Fruit fly (Drosophila melanogaster) whole organism, embryonic: ENCODE measurements around the gene Ugt36D1.

Experiments
- ATbp ChIP-seq: fragments of 200-800 bp; sonication (Bioruptor generic); optimal IDR thresholded peaks from 2 replicates; lab custom pipeline; 2017; ENCODE audit warnings: missing biosample characterization, mild to moderate bottlenecking, missing genetic modification characterization, missing genetic modification reagents
- Abd-B ChIP-seq: fragments of 200-800 bp; sonication (Bioruptor generic); optimal IDR thresholded peaks from 2 replicates; lab custom pipeline; 2018; ENCODE audit warnings: missing biosample characterization, mild to moderate bottlenecking, missing genetic modification characterization, moderate library complexity
- Adf1 ChIP-seq: fragments of 200-800 bp; sonication (Bioruptor generic); IDR thresholded peaks from 2 replicates; pipeline ENCODE4 v1.3.6; 2022; ENCODE audit warnings: missing biosample characterization, missing genetic modification characterization
- Awh ChIP-seq: fragments of 200-800 bp; sonication (Bioruptor generic); IDR thresholded peaks from 2 replicates; pipeline ENCODE4, ENCODE4 v1.3.6; 2022; ENCODE audit warnings: missing biosample characterization, missing genetic modification characterization
- CG10267 ChIP-seq: fragments of 200-800 bp; sonication (Bioruptor generic); optimal IDR thresholded peaks from 2 replicates; lab custom pipeline; 2018; ENCODE audit warnings: missing biosample characterization, mild to moderate bottlenecking, missing genetic modification characterization, moderate library complexity
- CG10431 ChIP-seq: fragments of 200-800 bp; sonication (Bioruptor generic); optimal IDR thresholded peaks from 3 replicates; lab custom pipeline; 2018; ENCODE audit warnings: missing biosample characterization, mild to moderate bottlenecking, missing genetic modification characterization
- CG11695 ChIP-seq: fragments of 200-800 bp; sonication (Bioruptor generic); IDR thresholded peaks from 3 replicates; pipeline ENCODE4 v1.3.6; 2022; ENCODE audit warnings: missing biosample characterization, missing genetic modification characterization
- CG11696 ChIP-seq: fragments of 200-800 bp; sonication (Bioruptor generic); IDR thresholded peaks from 2 replicates; pipeline ENCODE4 v1.3.6; 2022; ENCODE audit warnings: missing biosample characterization, missing genetic modification characterization
- CG12299 ChIP-seq: fragments of 200-800 bp; sonication (Bioruptor generic); optimal IDR thresholded peaks from 2 replicates; lab custom pipeline; 2018; ENCODE audit warnings: missing biosample characterization, mild to moderate bottlenecking, missing genetic modification characterization
- CG13894 ChIP-seq: fragments of 200-800 bp; sonication (Bioruptor generic); optimal IDR thresholded peaks from 3 replicates; lab custom pipeline; 2018; ENCODE audit warnings: missing biosample characterization, mild to moderate bottlenecking, missing genetic modification characterization, moderate library complexity
- CG15514 ChIP-seq: fragments of 200-800 bp; sonication (Bioruptor generic); optimal IDR thresholded peaks from 3 replicates; lab custom pipeline; 2017; ENCODE audit warnings: missing biosample characterization, missing genetic modification characterization, mild to moderate bottlenecking, moderate library complexity, missing genetic modification reagents
- CG16813 ChIP-seq: fragments of 200-800 bp; sonication (Bioruptor generic); IDR thresholded peaks from 3 replicates; pipeline ENCODE4 v1.3.6; 2022; ENCODE audit warnings: missing biosample characterization, missing genetic modification characterization; ENCODE audit not compliant: partially characterized antibody
- CG17612 ChIP-seq: fragments of 200-800 bp; sonication (Bioruptor generic); IDR thresholded peaks from 2 replicates; pipeline ENCODE4 v1.3.6; 2022; ENCODE audit warnings: missing biosample characterization, missing genetic modification characterization
- CG17912 ChIP-seq: fragments of 200-800 bp; sonication (Bioruptor generic); optimal IDR thresholded peaks from 2 replicates; lab custom pipeline; 2018; ENCODE audit warnings: missing biosample characterization, mild to moderate bottlenecking, missing genetic modification characterization
- CG2116 ChIP-seq: fragments of 200-800 bp; sonication (Bioruptor generic); optimal IDR thresholded peaks from 3 replicates; lab custom pipeline; 2018; ENCODE audit warnings: missing biosample characterization, mild to moderate bottlenecking, missing genetic modification characterization
- CG31388 ChIP-seq: fragments of 200-800 bp; sonication (Bioruptor generic); optimal IDR thresholded peaks from 2 replicates; lab custom pipeline; 2016; ENCODE audit warnings: missing biosample characterization, missing genetic modification characterization
- CG3281 ChIP-seq: fragments of 200-800 bp; sonication (Bioruptor generic); optimal IDR thresholded peaks from 3 replicates; lab custom pipeline; 2017; ENCODE audit warnings: missing biosample characterization, mild to moderate bottlenecking, missing genetic modification characterization
- CG34376 ChIP-seq: fragments of 200-800 bp; sonication (Bioruptor generic); optimal IDR thresholded peaks from 2 replicates; lab custom pipeline; 2018; ENCODE audit warnings: missing biosample characterization, mild to moderate bottlenecking, missing genetic modification characterization
- CG4360 ChIP-seq: fragments of 200-800 bp; sonication (Bioruptor generic); IDR thresholded peaks from 2 replicates; pipeline ENCODE4 v1.3.6; 2022; ENCODE audit warnings: missing biosample characterization, missing genetic modification characterization
- CG5953 ChIP-seq: fragments of 200-800 bp; sonication (Bioruptor generic); IDR thresholded peaks from 2 replicates; pipeline ENCODE4 v1.3.6; 2022; ENCODE audit warnings: missing biosample characterization, missing genetic modification characterization
- CG6175 ChIP-seq: fragments of 200-800 bp; sonication (Bioruptor generic); IDR thresholded peaks from 3 replicates; pipeline ENCODE4 v1.3.6; 2022; ENCODE audit warnings: missing biosample characterization, missing genetic modification characterization
- CG8944 ChIP-seq: fragments of 200-800 bp; sonication (Bioruptor generic); optimal IDR thresholded peaks from 3 replicates; lab custom pipeline; 2016; ENCODE audit warnings: missing biosample characterization, missing genetic modification characterization
- Chrac-16 ChIP-seq: fragments of 200-800 bp; sonication (Bioruptor generic); optimal IDR thresholded peaks from 3 replicates; lab custom pipeline; 2016; ENCODE audit warnings: missing biosample characterization, missing genetic modification characterization
- CkIIα-i1 ChIP-seq: fragments of 200-800 bp; sonication (Bioruptor generic); IDR thresholded peaks from 2 replicates; pipeline ENCODE4 v1.3.6; 2022; ENCODE audit warnings: missing biosample characterization, missing genetic modification characterization
- D19B ChIP-seq: fragments of 200-800 bp; sonication (Bioruptor generic); optimal IDR thresholded peaks from 2 replicates; lab custom pipeline; 2017; ENCODE audit warnings: missing biosample characterization, mild to moderate bottlenecking, missing genetic modification characterization
- Dek ChIP-seq: fragments of 200-800 bp; sonication (Bioruptor generic); optimal IDR thresholded peaks from 3 replicates; lab custom pipeline; 2019; ENCODE audit warnings: missing biosample characterization, mild to moderate bottlenecking, missing genetic modification characterization, moderate library complexity
- Ets65A ChIP-seq: fragments of 200-800 bp; sonication (Bioruptor generic); peaks from one replicate; lab custom pipeline; 2016; ENCODE audit warnings: missing biosample characterization, missing genetic modification characterization
- Gsc ChIP-seq: fragments of 200-800 bp; sonication (Bioruptor generic); IDR thresholded peaks from 2 replicates; pipeline ENCODE4 v1.3.6; 2022; ENCODE audit warnings: missing biosample characterization, missing genetic modification characterization
- HmgD ChIP-seq: fragments of 200-800 bp; sonication (Bioruptor generic); optimal IDR thresholded peaks from 3 replicates; lab custom pipeline; 2016; ENCODE audit warnings: missing biosample characterization, missing genetic modification characterization
- NC2β ChIP-seq: fragments of 200-800 bp; sonication (Bioruptor generic); optimal IDR thresholded peaks from 2 replicates; lab custom pipeline; 2016; ENCODE audit warnings: missing biosample characterization, missing genetic modification characterization
- Rfx ChIP-seq: fragments of 200-800 bp; sonication (Bioruptor generic); IDR thresholded peaks from 2 replicates; pipeline ENCODE4 v1.3.6; 2022; ENCODE audit warnings: missing biosample characterization, missing genetic modification characterization
- TFAM ChIP-seq: fragments of 200-800 bp; sonication (Bioruptor generic); optimal IDR thresholded peaks from 2 replicates; lab custom pipeline; 2017; ENCODE audit warnings: missing biosample characterization, missing genetic modification characterization, inconsistent platforms
- Trl ChIP-seq, 3 experiments: fragments of >200 bp in 2 of 3; fragments of 200-800 bp in 1 of 3; sonication (Bioruptor generic) in 1 of 3; optimal IDR thresholded peaks; 2 replicates in 1 of 3; 3 replicates in 2 of 3; lab custom pipeline; 2016 to 2017; ENCODE audit warnings: missing biosample characterization in 1 of 3, missing genetic modification characterization in 1 of 3
- ac ChIP-seq: fragments of 200-800 bp; sonication (Bioruptor generic); optimal IDR thresholded peaks from 3 replicates; lab custom pipeline; 2017; ENCODE audit warnings: missing biosample characterization, mild to moderate bottlenecking, missing genetic modification characterization
- cad ChIP-seq: fragments of >200 bp; optimal IDR thresholded peaks from 2 replicates; lab custom pipeline; 2017; ENCODE audit warnings: missing biosample characterization, missing genetic modification characterization
- cg ChIP-seq: fragments of 200-800 bp; sonication (Bioruptor generic); optimal IDR thresholded peaks from 3 replicates; lab custom pipeline; 2019; ENCODE audit warnings: missing biosample characterization, mild to moderate bottlenecking, missing genetic modification characterization, moderate library complexity
- chinmo ChIP-seq: fragments of 200-800 bp; sonication (Bioruptor generic); IDR thresholded peaks from 4 replicates; pipeline ENCODE4 v1.3.6; 2022; ENCODE audit warnings: missing biosample characterization, missing genetic modification characterization; ENCODE audit not compliant: partially characterized antibody
- crol ChIP-seq: fragments of 200-800 bp; sonication (Bioruptor generic); IDR thresholded peaks from 2 replicates; pipeline ENCODE4 v1.3.6; 2022; ENCODE audit warnings: missing biosample characterization, missing genetic modification characterization
- dmrt11E ChIP-seq: fragments of 200-800 bp; sonication (Bioruptor generic); optimal IDR thresholded peaks from 3 replicates; lab custom pipeline; 2018; ENCODE audit warnings: missing biosample characterization, mild to moderate bottlenecking, missing genetic modification characterization, moderate library complexity
- ewg ChIP-seq: fragments of 200-800 bp; sonication (Bioruptor generic); optimal IDR thresholded peaks from 3 replicates; lab custom pipeline; 2017; ENCODE audit warnings: mild to moderate bottlenecking, missing biosample characterization, missing genetic modification reagents, missing genetic modification characterization
- fd3F ChIP-seq: fragments of 200-800 bp; sonication (Bioruptor generic); optimal IDR thresholded peaks from 2 replicates; lab custom pipeline; 2018; ENCODE audit warnings: missing biosample characterization, mild to moderate bottlenecking, missing genetic modification characterization, moderate library complexity
- ftz-f1 ChIP-seq: fragments of 200-800 bp; sonication (Bioruptor generic); optimal IDR thresholded peaks from 2 replicates; lab custom pipeline; 2016; ENCODE audit warnings: missing biosample characterization, missing genetic modification characterization
- kay ChIP-seq: fragments of 200-800 bp; sonication (Bioruptor generic); optimal IDR thresholded peaks from 2 replicates; lab custom pipeline; 2016; ENCODE audit warnings: missing biosample characterization, missing genetic modification characterization
- nerfin-1 ChIP-seq: fragments of 200-800 bp; sonication (Bioruptor generic); optimal IDR thresholded peaks from 3 replicates; lab custom pipeline; 2019; ENCODE audit warnings: missing biosample characterization, mild to moderate bottlenecking, missing genetic modification characterization, moderate library complexity
- otp ChIP-seq: fragments of 200-800 bp; sonication (Bioruptor generic); IDR thresholded peaks from 3 replicates; pipeline ENCODE4, ENCODE4 v1.3.6; 2022; ENCODE audit warnings: missing biosample characterization, missing genetic modification characterization
- scrt ChIP-seq: fragments of 200-800 bp; sonication (Bioruptor generic); optimal IDR thresholded peaks from 2 replicates; lab custom pipeline; 2018; ENCODE audit warnings: missing biosample characterization, mild to moderate bottlenecking, missing genetic modification characterization, moderate library complexity
- sima ChIP-seq: fragments of 200-800 bp; sonication (Bioruptor generic); optimal IDR thresholded peaks from 2 replicates; lab custom pipeline; 2016; ENCODE audit warnings: missing biosample characterization, missing genetic modification characterization
- so ChIP-seq: fragments of 200-800 bp; sonication (Bioruptor generic); IDR thresholded peaks from 3 replicates; pipeline ENCODE4 v1.3.6; 2022; ENCODE audit warnings: missing biosample characterization, missing genetic modification characterization
- tap ChIP-seq: fragments of 200-800 bp; optimal IDR thresholded peaks from 3 replicates; lab custom pipeline; 2019; ENCODE audit warnings: missing biosample characterization, mild to moderate bottlenecking, missing genetic modification characterization, moderate library complexity

The Ugt36D1 gene

dm6 chr2L:18844917-18845509 is 21.7 kb downstream of the Ugt36D1 start, which contains the start of gene CG17321 (continued):
- TF ChIP-seq scrt (GFP tag; lab: Kevin White, UChicago) (peak; percentile 36), Chrac-16 (GFP tag; lab: Kevin White, UChicago) (no peak), CG3281 (GFP tag; lab: Kevin White, UChicago) (no peak), Adf1 (GFP tag; lab: Robert Waterston, UW) (no peak; the same call in 1 of the 2 replicates), CkIIα-i1 (GFP tag; lab: Robert Waterston, UW) (no peak), CG31388 (GFP tag; lab: Kevin White, UChicago) (no peak), CG6175 (GFP tag; lab: Robert Waterston, UW) (no peak), so (GFP tag; lab: Robert Waterston, UW) (no peak), Ets65A (GFP tag; lab: Kevin White, UChicago) (no peak), NC2β (GFP tag; lab: Kevin White, UChicago) (no peak), dmrt11E (no peak), CG4360 (GFP tag; lab: Robert Waterston, UW) (no peak), tap (tag; lab: Kevin White, UChicago) (no peak), CG17912 (GFP tag; lab: Kevin White, UChicago) (no peak), ftz-f1 (GFP tag; lab: Kevin White, UChicago) (no peak), ac (GFP tag; lab: Kevin White, UChicago) (no peak), HmgD (GFP tag; lab: Kevin White, UChicago) (no peak), CG12299 (tag; lab: Kevin White, UChicago) (peak; percentile 13), CG10267 (tag; lab: Kevin White, UChicago) (no peak), Awh (GFP tag; lab: Robert Waterston, UW) (no peak), Dek (tag; lab: Kevin White, UChicago) (no peak), CG17612 (GFP tag; lab: Robert Waterston, UW) (no peak), D19B (GFP tag; lab: Kevin White, UChicago) (no peak), ATbp (GFP tag; lab: Kevin White, UChicago) (no peak), CG11695 (no peak), Rfx (GFP tag; lab: Robert Waterston, UW) (no peak), CG34376 (peak; percentile 31), CG8944 (no peak), cad (no peak), CG2116 (no peak), CG5953 (GFP tag; lab: Robert Waterston, UW) (no peak; the same call in 1 of the 2 replicates)
- TF ChIP-seq, all 482 proteins: peak for 27

- TF ChIP-seq CG11696 (GFP tag; lab: Robert Waterston, UW) (no peak), Gsc (GFP tag; lab: Robert Waterston, UW) (no peak), CG15514 (GFP tag; lab: Kevin White, UChicago) (peak; percentile 94), kay (GFP tag; lab: Kevin White, UChicago) (no peak), cg (GFP tag; lab: Kevin White, UChicago) (peak; percentile 42), CG16813 (GFP tag; lab: Robert Waterston, UW) (no peak)
- TF ChIP-seq, all 482 proteins: peak for 2
These were observed 22.8 kb downstream of the Ugt36D1 start for dm6 chr2L:18846175-18846574.

- TF ChIP-seq crol (peak; percentile 45; the same call in 1 of the 2 replicates), ewg (peak; percentile 71), fd3F (GFP tag; lab: Kevin White, UChicago) (no peak), chinmo (0 out of 4 replicates have a peak, but pooled peaks have one; percentile 10), TFAM (no peak), otp (GFP tag; lab: Robert Waterston, UW) (no peak), Trl (optimal IDR thresholded peaks at IDR 0.05; lab: Kevin White, UChicago) (peak; percentile 55 to 72), Trl (GFP tag; optimal IDR thresholded peaks at IDR 0.05; lab: Kevin White, UChicago) (no peak), Abd-B (GFP tag; lab: Kevin White, UChicago) (no peak), Ets65A (GFP tag; lab: Kevin White, UChicago) (peak; percentile 3), sima (no peak), CG10431 (GFP tag; lab: Kevin White, UChicago) (no peak), nerfin-1 (tag; lab: Kevin White, UChicago) (peak; percentile 60), CG13894 (peak; percentile 32), CG15514 (GFP tag; lab: Kevin White, UChicago) (peak; percentile 93)
These were observed 23.5 kb downstream of the Ugt36D1 start for dm6 chr2L:18846843-18847242.
